Worm (Caenorhabditis elegans): ENCODE measurements around the gene unc-39.

ce11 chrV:14408774-14409173 is 35.9 kb downstream of the unc-39 start, which contains the start of gene gnrr-2:
- TF ChIP-seq him-1 (tag; optimal IDR thresholded peaks at IDR 0.05) (no peak), dao-5 (tag; optimal IDR thresholded peaks at IDR 0.05) (no peak)
